Fruit fly (Drosophila melanogaster): ENCODE data around the gene CG1275.

CG1275 gene

DNA sequence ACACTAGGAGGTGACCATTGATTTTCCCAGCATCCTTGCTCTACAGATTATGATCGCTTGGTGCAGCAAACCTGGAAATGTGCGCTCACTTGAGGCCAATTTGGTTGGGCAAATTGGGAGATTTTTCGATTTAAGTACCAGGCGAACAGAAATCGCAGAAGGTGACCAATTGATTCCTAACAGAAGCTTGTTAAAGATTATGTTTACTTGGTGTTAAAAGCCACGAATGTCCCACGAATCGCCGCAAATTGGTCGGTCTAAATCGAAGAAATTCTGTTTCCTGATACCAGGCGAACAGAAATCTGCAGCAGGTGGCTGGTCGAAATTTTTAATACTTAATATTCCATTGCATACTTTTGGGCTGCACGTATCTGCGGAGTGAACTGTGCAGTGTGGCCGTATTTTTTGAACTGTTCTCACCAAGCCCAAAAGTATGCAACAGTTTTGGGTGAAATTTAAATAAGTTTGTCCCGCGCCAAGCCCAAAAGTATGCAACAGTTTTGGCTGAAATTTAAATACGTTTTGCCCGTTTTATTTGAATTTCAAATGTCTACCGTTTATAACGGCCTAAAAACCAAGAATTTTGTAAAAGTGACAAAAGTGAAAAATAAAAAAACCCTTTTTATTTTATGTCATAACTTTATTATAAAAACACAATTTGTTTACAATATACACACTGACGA is 13.2 kb downstream of the CG1275 start, which contains the start of gene CG32301 (continued):
- TF ChIP-seq CG10543 (GFP tag; optimal IDR thresholded peaks at IDR 0.05), result no peak
- TF ChIP-seq CG2678 (tag; optimal IDR thresholded peaks at IDR 0.05), result no peak
- TF ChIP-seq slp2 (GFP tag; optimal IDR thresholded peaks at IDR 0.05), result no peak
- no peak for TF ChIP-seq Rfx (GFP tag; IDR thresholded peaks at IDR 0.05)
- no peak for TF ChIP-seq CG6689 (GFP tag; IDR thresholded peaks at IDR 0.05)
- no peak for TF ChIP-seq pan (optimal IDR thresholded peaks at IDR 0.05)
- no peak for TF ChIP-seq pan (GFP tag; optimal IDR thresholded peaks at IDR 0.05 in 1 of 2, IDR thresholded peaks at IDR 0.05 in 1 of 2)
- no peak for TF ChIP-seq CG18619 (GFP tag; optimal IDR thresholded peaks at IDR 0.05)
- peak; percentile 53; the same call in 1 of the 3 replicates for TF ChIP-seq CG14860 (GFP tag; IDR thresholded peaks at IDR 0.05; ENCODE audit: partially characterized antibody)
- 0 out of 3 replicates have a peak, but pooled peaks have one; percentile 18 for TF ChIP-seq CG16813 (GFP tag; IDR thresholded peaks at IDR 0.05; ENCODE audit: partially characterized antibody)
- peak; percentile 48; the same call in 2 of the 3 replicates for TF ChIP-seq CG34224 (GFP tag; IDR thresholded peaks at IDR 0.05; ENCODE audit: partially characterized antibody)
- no peak for TF ChIP-seq Max (GFP tag; optimal IDR thresholded peaks at IDR 0.05)
- peak; percentile 70 for TF ChIP-seq Hmr (GFP tag; optimal IDR thresholded peaks at IDR 0.05)
- TF ChIP-seq CG7963 (GFP tag; IDR thresholded peaks at IDR 0.05; ENCODE audit: partially characterized antibody), result 0 out of 3 replicates have a peak, but pooled peaks have one; percentile 25
- TF ChIP-seq CG4282 (GFP tag; optimal IDR thresholded peaks at IDR 0.05), result no peak
- TF ChIP-seq CG11398 (GFP tag; optimal IDR thresholded peaks at IDR 0.05), result no peak
- TF ChIP-seq Ravus (GFP tag; IDR thresholded peaks at IDR 0.05), result no peak
- no peak for TF ChIP-seq CG32767 (GFP tag; IDR thresholded peaks at IDR 0.05)
- no peak for TF ChIP-seq pb (GFP tag; optimal IDR thresholded peaks at IDR 0.05)
- no peak; the same call in 1 of the 2 replicates for TF ChIP-seq CG17612 (GFP tag; IDR thresholded peaks at IDR 0.05)
- TF ChIP-seq nerfin-2 (GFP tag; IDR thresholded peaks at IDR 0.05; ENCODE audit: partially characterized antibody), result peak; percentile 41; the same call in 1 of the 2 replicates
- 0 out of 2 replicates have a peak, but pooled peaks have one; percentile 9 for TF ChIP-seq CG3847 (GFP tag; IDR thresholded peaks at IDR 0.05)
- no peak for TF ChIP-seq gro (GFP tag; optimal IDR thresholded peaks at IDR 0.05)
- TF ChIP-seq en (GFP tag; optimal IDR thresholded peaks at IDR 0.05), result no peak
- TF ChIP-seq CG2199 (GFP tag; IDR thresholded peaks at IDR 0.05), result 0 out of 3 replicates have a peak, but pooled peaks have one; percentile 17
- TF ChIP-seq gcm2 (GFP tag; optimal IDR thresholded peaks at IDR 0.05), result no peak
- peak; percentile 41; the same call in 1 of the 2 replicates for TF ChIP-seq stc (GFP tag; IDR thresholded peaks at IDR 0.05)
- no peak for TF ChIP-seq CG10267 (tag; optimal IDR thresholded peaks at IDR 0.05)
- TF ChIP-seq unpg (GFP tag; optimal IDR thresholded peaks at IDR 0.05), result no peak
- no peak for TF ChIP-seq Dfd (GFP tag; optimal IDR thresholded peaks at IDR 0.05)
- peak; percentile 51 for TF ChIP-seq bbx (GFP tag; IDR thresholded peaks at IDR 0.05; ENCODE audit: partially characterized antibody)
- TF ChIP-seq CG9797 (GFP tag; optimal IDR thresholded peaks at IDR 0.05), result peak; percentile 67
- TF ChIP-seq Hmx (GFP tag; optimal IDR thresholded peaks at IDR 0.05), result no peak
- TF ChIP-seq sim (GFP tag; IDR thresholded peaks at IDR 0.05), result no peak
- TF ChIP-seq Hr78 (GFP tag; optimal IDR thresholded peaks at IDR 0.05), result peak in 1 of 2 experiments; percentile 41
- TF ChIP-seq CG6683 (GFP tag; optimal IDR thresholded peaks at IDR 0.05), result no peak
- TF ChIP-seq E2f2 (GFP tag; IDR thresholded peaks at IDR 0.05), result peak; percentile 63
- TF ChIP-seq br (optimal IDR thresholded peaks at IDR 0.05), result no peak
- peak; percentile 71; the same call in 2 of the 3 replicates for TF ChIP-seq Opbp (GFP tag; IDR thresholded peaks at IDR 0.05; ENCODE audit: partially characterized antibody)
- no peak for TF ChIP-seq CG9932 (GFP tag; IDR thresholded peaks at IDR 0.05)
- TF ChIP-seq CG10654 (GFP tag; optimal IDR thresholded peaks at IDR 0.05), result no peak
- no peak for TF ChIP-seq Awh (GFP tag; IDR thresholded peaks at IDR 0.05)
- peak; percentile 43 for TF ChIP-seq onecut (GFP tag; IDR thresholded peaks at IDR 0.05)
- TF ChIP-seq slbo (GFP tag; IDR thresholded peaks at IDR 0.05), result no peak
- peak; percentile 33; the same call in 1 of the 2 replicates for TF ChIP-seq hbn (GFP tag; IDR thresholded peaks at IDR 0.05; ENCODE audit: partially characterized antibody)
- TF ChIP-seq Sry-δ (GFP tag; optimal IDR thresholded peaks at IDR 0.05), result no peak
- TF ChIP-seq CG34422 (GFP tag; IDR thresholded peaks at IDR 0.05), result no peak
- peak; percentile 98 for TF ChIP-seq CG8290 (GFP tag; optimal IDR thresholded peaks at IDR 0.05)
- peak; percentile 95 to 96 for TF ChIP-seq CG8290 (tag; optimal IDR thresholded peaks at IDR 0.05)
- no peak for TF ChIP-seq zfh1 (GFP tag; IDR thresholded peaks at IDR 0.05)
